Fruit fly (Drosophila melanogaster) whole organism: ENCODE results near the gene CG13308.

ENCODE experiments used
- CG8478 ChIP-seq: fragments of >200 bp; optimal IDR thresholded peaks from 2 replicates; lab custom pipeline; 2018; ENCODE audit warnings: inconsistent platforms
- Dll ChIP-seq: fragments of >200 bp; optimal IDR thresholded peaks from 2 replicates; lab custom pipeline; 2017
- EcR ChIP-seq, 2 experiments: fragments of >200 bp; optimal IDR thresholded peaks; 2 replicates each; lab custom pipeline; 2017; ENCODE audit warnings: missing biosample characterization in 2 of 2, missing genetic modification characterization in 2 of 2, missing genetic modification reagents in 2 of 2
- pan ChIP-seq: fragments of >200 bp; optimal IDR thresholded peaks from 2 replicates; lab custom pipeline; 2017
- psq ChIP-seq: fragments of >200 bp; optimal IDR thresholded peaks from 2 replicates; lab custom pipeline; 2017
- usp ChIP-seq: fragments of >200 bp; optimal IDR thresholded peaks from 2 replicates; lab custom pipeline; 2017; ENCODE audit warnings: missing biosample characterization, missing genetic modification characterization, mixed read lengths

- TF ChIP-seq psq (lab: Kevin White, UChicago) (no peak), Dll (lab: Kevin White, UChicago) (no peak), pan (no peak), CG8478 (no peak), usp (no peak), EcR (GFP tag; optimal IDR thresholded peaks at IDR 0.05; lab: Kevin White, UChicago) (no peak)
These were observed 21.8 kb downstream of the CG13308 start for dm6 chr3L:8830017-8830702.
